Worm (Caenorhabditis elegans) whole organism, L2 larva: Measurements from ENCODE around the gene ttr-29.

ENCODE experiments used
- R02D3.7 ChIP-seq: fragments of 150-350 bp; optimal IDR thresholded peaks from 2 replicates; lab custom pipeline; 2014; ENCODE audit warnings: missing biosample characterization, missing genetic modification characterization
- blmp-1 ChIP-seq: sonication (generic microtip); optimal IDR thresholded peaks from 2 replicates; lab custom pipeline; 2017; ENCODE audit warnings: missing genetic modification characterization, mild to moderate bottlenecking, missing compliant biosample characterization, antibody characterized with exemption, moderate library complexity; ENCODE audit not compliant: insufficient read depth
- elt-1 ChIP-seq: fragments of 150-350 bp; optimal IDR thresholded peaks from 2 replicates; lab custom pipeline; 2014; ENCODE audit warnings: missing biosample characterization, missing genetic modification characterization
- fos-1 ChIP-seq: fragments of 150-350 bp; optimal IDR thresholded peaks from 2 replicates; lab custom pipeline; 2014; ENCODE audit warnings: missing biosample characterization, missing genetic modification characterization
- mab-5 ChIP-seq: fragments of 150-350 bp; optimal IDR thresholded peaks from 2 replicates; lab custom pipeline; 2014; ENCODE audit warnings: missing biosample characterization, missing genetic modification characterization
- nhr-12 ChIP-seq: fragments of 150-350 bp; optimal IDR thresholded peaks from 2 replicates; lab custom pipeline; 2014; ENCODE audit warnings: missing biosample characterization, missing genetic modification characterization
- nhr-25 ChIP-seq: fragments of 150-350 bp; sonication (generic microtip); optimal IDR thresholded peaks from 3 replicates; lab custom pipeline; 2014; ENCODE audit warnings: missing biosample characterization, missing genetic modification characterization

- TF ChIP-seq blmp-1 (tag; lab: Kevin White, UChicago) (no peak), nhr-12 (tag; lab: Kevin White, UChicago) (no peak), elt-1 (no peak), fos-1 (tag; lab: Kevin White, UChicago) (no peak), R02D3.7 (tag; lab: Kevin White, UChicago) (no peak), nhr-25 (tag; lab: Kevin White, UChicago) (no peak), mab-5 (no peak)
Observed at ce11 chrV:12908614-12909013, 2.0 kb upstream of the ttr-29 start.
